Fruit fly (Drosophila melanogaster): ENCODE measurements around the gene CG6180.

DNA sequence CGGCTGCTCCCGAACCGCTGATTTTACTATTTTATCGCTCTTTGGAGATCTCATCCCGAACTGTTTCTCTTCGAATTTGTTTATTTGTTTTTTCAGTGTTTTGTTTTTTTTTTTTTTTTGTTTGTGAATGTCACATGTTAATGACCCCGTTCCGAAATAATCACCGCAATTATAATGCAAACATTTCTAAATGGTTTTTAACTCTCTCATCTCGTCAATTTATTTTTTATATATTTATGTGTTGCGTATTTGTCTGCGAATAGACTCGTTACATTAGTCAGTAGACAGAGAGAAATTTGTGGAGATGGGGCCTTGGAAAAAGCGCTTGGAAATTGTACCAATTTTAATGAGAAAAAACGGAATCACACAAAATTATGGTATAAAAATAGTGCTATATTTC is 37.8 kb upstream of the CG6180 start, which contains the start of gene Nepl7:
- TF ChIP-seq CG8632 (GFP tag; optimal IDR thresholded peaks at IDR 0.05) = no peak
- TF ChIP-seq CG7368 (GFP tag; optimal IDR thresholded peaks at IDR 0.05) = no peak
- TF ChIP-seq fd59A (GFP tag; optimal IDR thresholded peaks at IDR 0.05) = no peak
- no peak for TF ChIP-seq Lpt (GFP tag; optimal IDR thresholded peaks at IDR 0.05)
- no peak for TF ChIP-seq Ets96B (tag; optimal IDR thresholded peaks at IDR 0.05)
- no peak for TF ChIP-seq Sox102F (GFP tag; optimal IDR thresholded peaks at IDR 0.05)

All from whole organism, prepupa.